Fruit fly (Drosophila melanogaster): ENCODE measurements around the gene glec.

dm6 chr3R:21867819-21868218 lies 11.8 kb upstream of the glec start, which contains the start of the genes CG6569 and Cby:
- TF ChIP-seq fru (GFP tag; optimal IDR thresholded peaks at IDR 0.05) (no peak), tai (GFP tag; optimal IDR thresholded peaks at IDR 0.05) (no peak), CrebA (GFP tag; optimal IDR thresholded peaks at IDR 0.05; ENCODE audit: borderline replicate concordance) (no peak), psq (GFP tag; optimal IDR thresholded peaks at IDR 0.05) (no peak), usp (GFP tag; optimal IDR thresholded peaks at IDR 0.05) (no peak), foxo (GFP tag; optimal IDR thresholded peaks at IDR 0.05) (no peak)

Data from whole organism, wandering third instar larva.